Fruit fly (Drosophila melanogaster): Measurements from ENCODE around the gene ebd1.

The ebd1 gene

dm6 chr3L:642146-642864 lies 43.0 kb downstream of the ebd1 start:
- no peak for TF ChIP-seq CG17801 (GFP tag; optimal IDR thresholded peaks at IDR 0.05; ENCODE audit: partially characterized antibody)

- TF ChIP-seq CG17801 (GFP tag; optimal IDR thresholded peaks at IDR 0.05; ENCODE audit: partially characterized antibody), result no peak
These were observed 43.9 kb downstream of the ebd1 start for dm6 chr3L:641436-641835.

- TF ChIP-seq CG17801 (GFP tag; optimal IDR thresholded peaks at IDR 0.05; ENCODE audit: partially characterized antibody), result peak; percentile 88
These were observed 44.9 kb downstream of the ebd1 start for dm6 chr3L:640324-640974.

dm6 chr3L:639460-640103 lies 45.8 kb downstream of the ebd1 start:
- no peak for TF ChIP-seq CG17801 (GFP tag; optimal IDR thresholded peaks at IDR 0.05; ENCODE audit: partially characterized antibody)

DNA sequence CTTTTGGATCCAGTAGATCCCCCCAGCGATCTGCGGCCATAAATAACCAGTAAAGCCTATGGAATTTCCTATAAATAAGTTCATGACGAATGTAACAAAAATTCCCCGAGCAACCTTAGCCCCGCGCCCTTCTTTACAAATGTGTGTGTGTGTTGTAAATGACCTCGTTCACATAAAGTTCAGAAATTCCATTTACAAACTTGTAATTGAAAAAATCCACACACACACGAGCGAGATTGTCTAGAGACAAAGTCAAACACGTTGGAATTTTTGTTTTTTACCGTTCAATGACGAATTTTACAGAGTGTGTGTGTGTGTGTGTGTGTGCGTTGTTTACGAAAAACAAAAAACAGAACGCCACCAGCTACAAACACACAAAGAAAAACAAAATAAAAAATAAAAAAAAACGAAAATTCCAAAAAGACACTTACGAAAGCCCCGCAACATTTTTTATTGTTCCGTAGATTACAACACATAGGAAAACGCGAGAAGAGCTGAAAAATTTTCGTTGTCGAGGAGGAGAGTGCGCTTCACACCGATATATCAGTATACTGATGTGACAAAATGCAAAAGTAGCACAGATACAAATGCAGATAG lies 46.5 kb downstream of the ebd1 start:
- no peak for TF ChIP-seq CG17801 (GFP tag; optimal IDR thresholded peaks at IDR 0.05; ENCODE audit: partially characterized antibody)

- no peak for TF ChIP-seq CG17801 (GFP tag; optimal IDR thresholded peaks at IDR 0.05; ENCODE audit: partially characterized antibody)
These were observed 47.3 kb downstream of the ebd1 start for dm6 chr3L:638031-638414.

DNA sequence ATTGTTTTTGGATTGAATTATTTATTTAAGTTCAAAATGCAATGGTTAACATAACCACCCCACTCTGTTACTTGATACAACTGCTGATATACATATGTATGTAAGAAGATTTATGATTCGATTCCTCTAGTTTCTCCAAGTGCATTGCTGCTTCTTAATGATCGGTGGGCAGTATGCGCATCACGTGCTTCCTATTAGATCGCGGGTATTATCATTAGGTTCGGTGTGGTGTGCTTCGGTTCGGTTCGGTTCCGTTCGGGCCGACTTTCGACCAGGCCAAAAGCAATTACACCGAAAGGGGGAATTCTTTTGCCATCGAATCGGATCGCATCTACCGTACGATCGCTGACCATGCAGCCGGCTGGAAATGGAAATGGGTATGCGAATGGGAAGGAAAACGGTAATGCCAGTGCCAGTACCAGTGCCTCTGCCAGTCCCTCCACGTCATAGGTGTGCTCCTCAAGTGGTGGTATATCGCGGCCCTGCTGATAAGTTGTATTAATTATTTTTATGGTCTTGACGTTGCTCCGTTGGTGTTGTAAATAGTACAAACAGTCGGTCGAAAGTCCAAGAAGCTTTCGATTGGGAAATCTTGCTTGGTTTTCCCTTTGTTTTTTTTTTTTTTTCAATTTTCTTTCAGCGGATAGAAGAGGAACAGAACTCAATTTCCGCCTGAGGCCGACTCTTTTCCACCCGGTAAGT lies 47.9 kb downstream of the ebd1 start:
- TF ChIP-seq CG17801 (GFP tag; optimal IDR thresholded peaks at IDR 0.05; ENCODE audit: partially characterized antibody), result no peak

- no peak for TF ChIP-seq CG17801 (GFP tag; optimal IDR thresholded peaks at IDR 0.05; ENCODE audit: partially characterized antibody)
These were observed 48.9 kb downstream of the ebd1 start for dm6 chr3L:636434-636833.

- no peak for TF ChIP-seq CG17801 (GFP tag; optimal IDR thresholded peaks at IDR 0.05; ENCODE audit: partially characterized antibody)
These were observed 49.8 kb downstream of the ebd1 start for dm6 chr3L:635529-635928.

dm6 chr3L:635016-635363 lies 50.4 kb downstream of the ebd1 start:
- no peak for TF ChIP-seq CG17801 (GFP tag; optimal IDR thresholded peaks at IDR 0.05; ENCODE audit: partially characterized antibody)

DNA sequence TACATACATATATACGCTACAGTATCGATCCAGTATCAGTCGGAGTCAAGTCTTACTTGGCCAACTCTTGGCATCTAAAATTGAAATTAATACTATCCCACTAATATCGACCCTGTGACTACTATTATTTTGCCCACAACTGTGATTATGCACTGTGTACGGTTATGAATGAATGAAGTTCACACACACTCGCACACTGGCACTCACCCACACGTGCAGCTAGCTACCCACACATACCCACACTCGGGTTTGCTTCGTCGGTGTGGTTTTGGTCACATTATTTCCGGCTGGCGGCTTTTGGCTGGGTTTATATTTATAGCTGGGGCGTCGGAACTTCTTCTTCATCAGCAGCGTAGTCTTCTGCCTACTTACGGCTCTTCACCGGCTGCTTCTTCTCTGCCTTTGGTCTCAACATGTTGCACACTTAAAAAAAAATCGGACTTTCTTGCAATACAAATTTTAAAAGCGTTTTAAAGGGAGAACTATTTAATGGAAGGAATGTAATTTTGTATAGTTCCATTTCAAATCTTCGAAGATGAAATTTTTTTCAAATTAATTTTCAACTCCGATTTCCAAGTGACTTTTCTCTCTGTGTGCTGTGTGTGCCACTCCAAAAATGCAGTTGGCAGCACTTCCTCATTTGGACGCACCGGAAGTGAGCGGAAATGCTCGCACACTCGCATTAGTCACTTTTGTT lies 50.9 kb downstream of the ebd1 start:
- no peak for TF ChIP-seq CG17801 (GFP tag; optimal IDR thresholded peaks at IDR 0.05; ENCODE audit: partially characterized antibody)

dm6 chr3L:633272-634254 lies 51.8 kb downstream of the ebd1 start:
- no peak for TF ChIP-seq CG17801 (GFP tag; optimal IDR thresholded peaks at IDR 0.05; ENCODE audit: partially characterized antibody)
